Worm (Caenorhabditis elegans): Measurements from ENCODE around the gene glc-4.

- TF ChIP-seq unc-42 (tag; optimal IDR thresholded peaks at IDR 0.05) (no peak), eyg-1 (tag; optimal IDR thresholded peaks at IDR 0.05) (no peak), dve-1 (tag; optimal IDR thresholded peaks at IDR 0.05) (no peak), tbx-2 (tag; optimal IDR thresholded peaks at IDR 0.05) (no peak), dmd-4 (tag; optimal IDR thresholded peaks at IDR 0.05; ENCODE audit: borderline replicate concordance) (no peak), pag-3 (tag; optimal IDR thresholded peaks at IDR 0.05; ENCODE audit: borderline replicate concordance) (no peak), unc-55 (GFP tag; optimal IDR thresholded peaks at IDR 0.05) (no peak), pha-4 (tag; optimal IDR thresholded peaks at IDR 0.05) (no peak), C08G9.2 (tag; optimal IDR thresholded peaks at IDR 0.05) (no peak), elt-4 (tag; optimal IDR thresholded peaks at IDR 0.05) (no peak), pqm-1 (tag; optimal IDR thresholded peaks at IDR 0.05) (no peak), nhr-11 (tag; optimal IDR thresholded peaks at IDR 0.05) (no peak)
Measured at ce11 chrII:7217047-7217446, 42.3 kb upstream of the glc-4 start, which contains the start of gene E04F6.10.
